Worm (Caenorhabditis elegans): Measurements from ENCODE around the gene B0244.9.
A peak's percentile ranks its signal among the peaks of the same experiment; 100 is the strongest.

The B0244.9 gene

DNA sequence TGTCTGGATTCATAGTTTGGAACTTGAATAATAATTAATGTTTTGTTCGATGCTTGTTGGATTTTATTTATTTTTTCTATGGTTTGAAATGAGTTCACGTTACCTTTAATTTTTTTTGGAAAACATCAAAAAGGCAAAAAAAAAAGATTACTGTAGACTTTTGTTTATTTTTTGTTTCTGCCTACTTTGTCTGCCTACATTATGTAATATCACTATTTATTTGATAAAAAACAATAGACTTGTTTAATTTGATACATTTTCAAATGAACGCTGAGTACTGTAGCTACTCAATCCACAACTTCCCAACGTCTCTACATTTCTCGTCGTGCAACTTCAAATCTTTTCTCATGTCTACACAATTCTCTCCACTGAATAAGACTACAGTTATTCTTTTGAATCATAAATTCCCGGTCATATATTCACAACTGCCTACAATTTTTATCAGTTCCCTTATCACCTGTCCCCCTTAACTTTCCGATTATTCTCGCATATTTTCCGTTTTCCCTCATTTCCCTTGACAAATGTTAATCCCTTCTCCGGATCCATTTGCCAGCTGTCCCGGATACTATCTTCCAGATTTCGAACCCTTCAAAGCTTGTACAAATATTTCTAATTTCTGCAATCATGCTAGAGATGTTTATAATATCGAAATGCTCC lies at the start of gene B0244.9, which contains the start of gene B0244.7:
B0244.9 (minus strand) TSS at position 51 of the 657 bp plus-strand sequence.
B0244.7 (plus strand) TSS at position 522 of the 657 bp plus-strand sequence.
- TF ChIP-seq lin-35 (GFP tag; optimal IDR thresholded peaks at IDR 0.05) (no peak), nhr-80 (tag; optimal IDR thresholded peaks at IDR 0.05) (peak; percentile 16)

DNA sequence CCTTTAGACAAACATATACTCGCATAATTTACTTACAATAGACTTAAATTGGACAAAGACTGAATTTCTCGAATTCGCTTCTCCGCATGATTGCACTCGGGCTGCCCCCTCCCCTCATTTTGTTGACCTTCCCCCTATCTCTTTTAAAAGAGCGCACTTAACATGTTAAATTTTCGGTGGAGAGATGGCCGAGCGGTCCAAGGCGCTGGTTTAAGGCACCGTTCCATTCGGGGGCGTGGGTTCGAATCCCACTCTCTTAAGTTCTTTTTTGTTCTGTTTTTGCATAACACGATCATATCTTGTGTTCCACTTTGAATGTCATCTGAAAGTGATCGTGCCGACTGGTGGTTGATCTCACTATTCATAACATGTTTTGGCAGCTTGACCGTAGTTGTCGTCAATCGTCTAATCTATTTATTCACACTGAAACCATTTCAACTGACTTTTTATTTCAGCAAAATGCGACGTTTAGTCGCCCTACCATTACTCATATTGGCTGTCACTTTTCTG lies 39.0 kb upstream of the B0244.9 start, which contains the start of gene cutl-23:
cutl-23 (plus strand) TSS at position 460 of the 510 bp plus-strand sequence.
- TF ChIP-seq ztf-26 (tag; optimal IDR thresholded peaks at IDR 0.05) (peak; percentile 35), lag-1 (GFP tag; IDR thresholded peaks at IDR 0.05) (no peak), attf-5 (GFP tag; optimal IDR thresholded peaks at IDR 0.05) (peak; percentile 44), zim-3 (tag; optimal IDR thresholded peaks at IDR 0.05) (peak; percentile 26), F37B4.10 (GFP tag; IDR thresholded peaks at IDR 0.05) (no peak), madf-6 (GFP tag; IDR thresholded peaks at IDR 0.05) (0 out of 2 replicates have a peak, but pooled peaks have one; percentile 27), snpc-4 (GFP tag; optimal IDR thresholded peaks at IDR 0.05) (no peak), snpc-4 (tag; optimal IDR thresholded peaks at IDR 0.05) (peak in 2 of 4 experiments; percentile 16 to 37), C17E4.6 (GFP tag; IDR thresholded peaks at IDR 0.05) (no peak), egrh-3 (GFP tag; IDR thresholded peaks at IDR 0.05) (peak; percentile 47; the same call in 1 of the 2 replicates), Y53G8AR.9 (GFP tag; conservative IDR thresholded peaks at IDR 0.05) (no peak), F55B11.4 (tag; optimal IDR thresholded peaks at IDR 0.05; ENCODE audit: borderline replicate concordance, insufficient read depth) (no peak), zfh-2 (GFP tag; conservative IDR thresholded peaks at IDR 0.05) (peak; percentile 37; the same call in 1 of the 2 replicates), K12H6.12 (tag; optimal IDR thresholded peaks at IDR 0.05) (no peak), F33H1.4 (GFP tag; IDR thresholded peaks at IDR 0.05) (peak; percentile 28; the same call in 1 of the 2 replicates), B0019.2 (GFP tag; conservative IDR thresholded peaks at IDR 0.05) (no peak), T26A5.8 (tag; optimal IDR thresholded peaks at IDR 0.05) (no peak), F52B5.7 (tag; optimal IDR thresholded peaks at IDR 0.05) (no peak), snpc-3.4 (tag; optimal IDR thresholded peaks at IDR 0.05) (peak; percentile 66), snpc-1.1 (tag; optimal IDR thresholded peaks at IDR 0.05; ENCODE audit: insufficient read depth) (no peak), ZK185.1 (tag; optimal IDR thresholded peaks at IDR 0.05; ENCODE audit: poor library complexity, severe bottlenecking) (peak; percentile 64), hrde-1 (tag; optimal IDR thresholded peaks at IDR 0.05; ENCODE audit: borderline replicate concordance) (peak; percentile 42), F23B12.7 (tag; optimal IDR thresholded peaks at IDR 0.05; ENCODE audit: insufficient read depth) (peak; percentile 18), bed-2 (GFP tag; IDR thresholded peaks at IDR 0.05) (no peak), ztf-3 (GFP tag; optimal IDR thresholded peaks at IDR 0.05) (no peak), unc-130 (GFP tag; optimal IDR thresholded peaks at IDR 0.05) (peak; percentile 34), cebp-1 (GFP tag; IDR thresholded peaks at IDR 0.05) (no peak), cebp-1 (tag; optimal IDR thresholded peaks at IDR 0.05) (no peak), lsl-1 (GFP tag; optimal IDR thresholded peaks at IDR 0.05) (peak; percentile 15), B0336.3 (GFP tag; IDR thresholded peaks at IDR 0.05) (no peak), nhr-179 (tag; optimal IDR thresholded peaks at IDR 0.05) (peak; percentile 20), dpl-1 (GFP tag; optimal IDR thresholded peaks at IDR 0.05) (no peak), ztf-28 (GFP tag; IDR thresholded peaks at IDR 0.05) (no peak), aptf-3 (GFP tag; IDR thresholded peaks at IDR 0.05) (no peak), nfya-1 (tag; optimal IDR thresholded peaks at IDR 0.05; ENCODE audit: borderline replicate concordance, insufficient read depth) (no peak), snpc-1.3 (tag; optimal IDR thresholded peaks at IDR 0.05; ENCODE audit: insufficient read depth) (peak; percentile 73), let-526 (GFP tag; IDR thresholded peaks at IDR 0.05) (no peak), rpc-1 (optimal IDR thresholded peaks at IDR 0.05) (peak; percentile 89), rpc-1 (tag; optimal IDR thresholded peaks at IDR 0.05) (peak; percentile 88), nhr-120 (GFP tag; IDR thresholded peaks at IDR 0.05) (no peak), lin-26 (GFP tag; IDR thresholded peaks at IDR 0.05) (peak; percentile 90), fkh-3 (tag; optimal IDR thresholded peaks at IDR 0.05) (no peak), lir-1 (GFP tag; conservative IDR thresholded peaks at IDR 0.05) (no peak)
